Fruit fly (Drosophila melanogaster): Measurements from ENCODE around the gene CG46306.

The CG46306 gene

dm6 chrX:16787416-16787900, 47.9 kb downstream of the CG46306 start (continued):
- 0 out of 3 replicates have a peak, but pooled peaks have one; percentile 19 for TF ChIP-seq CG34224 (GFP tag; IDR thresholded peaks at IDR 0.05; ENCODE audit: partially characterized antibody)
- no peak for TF ChIP-seq CG14014 (GFP tag; IDR thresholded peaks at IDR 0.05)
- TF ChIP-seq CG12769 (tag; optimal IDR thresholded peaks at IDR 0.05) = no peak
- no peak for TF ChIP-seq HmgZ (tag; optimal IDR thresholded peaks at IDR 0.05)
- no peak for TF ChIP-seq toy (GFP tag; IDR thresholded peaks at IDR 0.05)
- peak; percentile 2 for TF ChIP-seq CG13775 (GFP tag; optimal IDR thresholded peaks at IDR 0.05)
- TF ChIP-seq insv (GFP tag; optimal IDR thresholded peaks at IDR 0.05) = no peak
- TF ChIP-seq Chrac-16 (GFP tag; optimal IDR thresholded peaks at IDR 0.05) = no peak
- TF ChIP-seq fru (optimal IDR thresholded peaks at IDR 0.05) = no peak
- no peak for TF ChIP-seq tx (GFP tag; optimal IDR thresholded peaks at IDR 0.05)
- TF ChIP-seq inv (GFP tag; IDR thresholded peaks at IDR 0.05; ENCODE audit: partially characterized antibody) = peak; percentile 51; the same call in 1 of the 2 replicates
- no peak for TF ChIP-seq B-H2 (GFP tag; optimal IDR thresholded peaks at IDR 0.05)
- no peak for TF ChIP-seq lilli (GFP tag; optimal IDR thresholded peaks at IDR 0.05)
- no peak for TF ChIP-seq CG2875 (GFP tag; optimal IDR thresholded peaks at IDR 0.05)
- no peak for TF ChIP-seq sima (GFP tag; optimal IDR thresholded peaks at IDR 0.05)
- TF ChIP-seq CG8089 (GFP tag; optimal IDR thresholded peaks at IDR 0.05) = no peak
- TF ChIP-seq dimm (GFP tag; IDR thresholded peaks at IDR 0.05) = no peak
- TF ChIP-seq stc (GFP tag; IDR thresholded peaks at IDR 0.05) = no peak
- no peak for TF ChIP-seq CG1647 (GFP tag; optimal IDR thresholded peaks at IDR 0.05)
- no peak for TF ChIP-seq jigr1 (GFP tag; IDR thresholded peaks at IDR 0.05)
- no peak for TF ChIP-seq br (optimal IDR thresholded peaks at IDR 0.05)
- peak; percentile 5 for TF ChIP-seq nerfin-1 (tag; optimal IDR thresholded peaks at IDR 0.05)
- no peak for TF ChIP-seq ERR (GFP tag; optimal IDR thresholded peaks at IDR 0.05)
- TF ChIP-seq Lhr (GFP tag; optimal IDR thresholded peaks at IDR 0.05) = peak; percentile 14
- no peak for TF ChIP-seq her (GFP tag; optimal IDR thresholded peaks at IDR 0.05)
- no peak for TF ChIP-seq CG11247 (GFP tag; IDR thresholded peaks at IDR 0.05)
- TF ChIP-seq CG9609 (GFP tag; optimal IDR thresholded peaks at IDR 0.05) = no peak
- no peak for TF ChIP-seq Nf-YA (GFP tag; IDR thresholded peaks at IDR 0.05)
- TF ChIP-seq Rx (GFP tag; IDR thresholded peaks at IDR 0.05) = no peak
- peak; percentile 51; the same call in 1 of the 2 replicates for TF ChIP-seq unc-4 (GFP tag; IDR thresholded peaks at IDR 0.05; ENCODE audit: partially characterized antibody)
- TF ChIP-seq Xbp1 (GFP tag; optimal IDR thresholded peaks at IDR 0.05) = no peak
- no peak for TF ChIP-seq CG6272 (GFP tag; IDR thresholded peaks at IDR 0.05)
- no peak for TF ChIP-seq grau (tag; optimal IDR thresholded peaks at IDR 0.05)
- TF ChIP-seq CG11085 (GFP tag; IDR thresholded peaks at IDR 0.05) = no peak
- no peak for TF ChIP-seq zen (tag; optimal IDR thresholded peaks at IDR 0.05)
- peak; percentile 33; the same call in 1 of the 3 replicates for TF ChIP-seq CG14860 (GFP tag; IDR thresholded peaks at IDR 0.05; ENCODE audit: partially characterized antibody)
- no peak for TF ChIP-seq otp (GFP tag; IDR thresholded peaks at IDR 0.05)
- no peak for TF ChIP-seq CG13123 (GFP tag; optimal IDR thresholded peaks at IDR 0.05)
- TF ChIP-seq trem (tag; optimal IDR thresholded peaks at IDR 0.05) = peak; percentile 40
- TF ChIP-seq Doc2 (GFP tag; IDR thresholded peaks at IDR 0.05) = no peak
- no peak for TF ChIP-seq CG6175 (GFP tag; IDR thresholded peaks at IDR 0.05)
- TF ChIP-seq Jarid2 (GFP tag; optimal IDR thresholded peaks at IDR 0.05) = no peak
- TF ChIP-seq crc (GFP tag; optimal IDR thresholded peaks at IDR 0.05) = no peak
- no peak for TF ChIP-seq Sox100B (GFP tag; optimal IDR thresholded peaks at IDR 0.05)
- no peak for TF ChIP-seq CG11723 (GFP tag; optimal IDR thresholded peaks at IDR 0.05)
- no peak for TF ChIP-seq CG6654 (GFP tag; optimal IDR thresholded peaks at IDR 0.05)
- no peak for TF ChIP-seq danr (GFP tag; IDR thresholded peaks at IDR 0.05)
- TF ChIP-seq Xrp1 (GFP tag; IDR thresholded peaks at IDR 0.05) = 0 out of 2 replicates have a peak, but pooled peaks have one; percentile 40
- TF ChIP-seq zf30C (GFP tag; optimal IDR thresholded peaks at IDR 0.05) = no peak
- no peak for TF ChIP-seq CG8765 (GFP tag; IDR thresholded peaks at IDR 0.05)
- TF ChIP-seq CG12659 (GFP tag; optimal IDR thresholded peaks at IDR 0.05) = no peak
- TF ChIP-seq psq (GFP tag; optimal IDR thresholded peaks at IDR 0.05) = no peak
- TF ChIP-seq CkIIα-i1 (GFP tag; IDR thresholded peaks at IDR 0.05) = no peak

Data from whole organism, embryonic.